Worm (Caenorhabditis elegans) whole organism, early embryonic: Measurements from ENCODE around the gene egl-36.

Experiments used
- B0310.2 ChIP-seq: sonication (generic microtip); optimal IDR thresholded peaks from 2 replicates; lab custom pipeline; 2016; ENCODE audit warnings: mild to moderate bottlenecking, missing genetic modification characterization, missing compliant biosample characterization
- aly-1 ChIP-seq: sonication (generic microtip); optimal IDR thresholded peaks from 2 replicates; lab custom pipeline; 2016; ENCODE audit warnings: missing genetic modification characterization, missing compliant biosample characterization
- ama-1 ChIP-seq: fragments of 150-350 bp; optimal IDR thresholded peaks from 2 replicates; lab custom pipeline; 2014
- ceh-13 ChIP-seq: fragments of 200-800 bp; sonication (Bioruptor generic); optimal IDR thresholded peaks from 2 replicates; lab custom pipeline; 2018; ENCODE audit warnings: mild to moderate bottlenecking, missing genetic modification characterization, missing compliant biosample characterization
- flt-1 ChIP-seq: fragments of 200-800 bp; sonication (Bioruptor generic); IDR thresholded peaks from 2 replicates; pipeline ENCODE4 v1.3.6; 2022; ENCODE audit warnings: missing genetic modification characterization, missing compliant biosample characterization
- tbx-11 ChIP-seq: fragments of 200-800 bp; sonication (Bioruptor generic); IDR thresholded peaks from 2 replicates; pipeline ENCODE4 v1.3.6; 2022; ENCODE audit warnings: missing genetic modification characterization, missing compliant biosample characterization
- tbx-37 ChIP-seq: fragments of 200-800 bp; sonication (Bioruptor generic); conservative IDR thresholded peaks from 2 replicates; pipeline ENCODE4 v1.3.6; 2022; ENCODE audit warnings: missing genetic modification reagents, missing genetic modification characterization, missing compliant biosample characterization
- tra-4 ChIP-seq: sonication (generic microtip); optimal IDR thresholded peaks from 2 replicates; lab custom pipeline; 2017; ENCODE audit warnings: missing genetic modification characterization, missing compliant biosample characterization

DNA sequence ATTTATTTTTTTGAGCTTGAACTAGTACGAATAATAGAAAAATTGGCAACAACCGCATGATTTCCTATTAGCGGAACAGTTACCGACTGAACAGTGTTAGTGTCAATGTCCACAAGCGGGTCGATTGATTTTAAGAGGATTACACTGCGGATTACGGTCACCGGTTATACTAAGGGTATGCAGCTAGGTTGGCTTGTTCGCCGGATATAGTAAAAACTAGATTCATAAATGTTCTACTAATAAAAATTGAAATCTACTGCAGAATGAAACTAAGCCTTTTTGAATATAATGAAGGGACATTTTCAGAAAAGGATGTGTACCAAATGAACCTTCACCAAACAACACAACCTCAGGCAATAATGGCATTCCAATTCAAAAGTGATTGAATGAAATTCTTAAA lies 23.5 kb downstream of the egl-36 start, which contains the start of gene R07A4.4:
- TF ChIP-seq tbx-11, result no peak
- TF ChIP-seq flt-1 (GFP tag; lab: Robert Waterston, UW), result no peak
- no peak for TF ChIP-seq ama-1 (lab: Kevin White, UChicago)
- no peak for TF ChIP-seq B0310.2 (tag; lab: Kevin White, UChicago)
- no peak for TF ChIP-seq aly-1
- no peak for TF ChIP-seq tbx-37 (GFP tag; lab: Robert Waterston, UW)
- TF ChIP-seq tra-4 (tag; lab: Kevin White, UChicago), result no peak
- no peak for TF ChIP-seq ceh-13
